Worm (Caenorhabditis elegans) whole organism, L4 larva: ENCODE measurements around the gene srd-50.

Experiments
- D1046.2 ChIP-seq: fragments of 200-800 bp; sonication (Bioruptor generic); IDR thresholded peaks from 2 replicates; pipeline ENCODE4 v1.3.6; 2022; ENCODE audit warnings: missing genetic modification characterization, missing compliant biosample characterization
- F10B5.3 ChIP-seq: sonication (generic microtip); optimal IDR thresholded peaks from 2 replicates; lab custom pipeline; 2016; ENCODE audit warnings: mild to moderate bottlenecking, missing genetic modification characterization, missing compliant biosample characterization
- R02D3.7 ChIP-seq: fragments of 150-350 bp; sonication (generic microtip); optimal IDR thresholded peaks from 3 replicates; lab custom pipeline; 2014; ENCODE audit warnings: missing biosample characterization, missing genetic modification characterization
- Y75B8A.6 ChIP-seq: fragments of 200-800 bp; sonication (Bioruptor generic); IDR thresholded peaks from 2 replicates; pipeline ENCODE4 v1.3.6; 2022; ENCODE audit warnings: missing genetic modification reagents, missing genetic modification characterization, missing compliant biosample characterization
- aha-1 ChIP-seq: fragments of 150-350 bp; peaks from one replicate; lab custom pipeline; 2014; ENCODE audit warnings: missing biosample characterization, missing genetic modification characterization
- aly-2 ChIP-seq: sonication (generic microtip); optimal IDR thresholded peaks from 2 replicates; lab custom pipeline; 2018; ENCODE audit warnings: missing biosample characterization, missing genetic modification characterization
- arid-1 ChIP-seq: fragments of 200-800 bp; sonication (Bioruptor generic); conservative IDR thresholded peaks from 2 replicates; pipeline ENCODE4 v1.3.6; 2022; ENCODE audit warnings: missing genetic modification reagents, missing genetic modification characterization, missing compliant biosample characterization
- ceh-28 ChIP-seq: fragments of 150-350 bp; optimal IDR thresholded peaks from 2 replicates; lab custom pipeline; 2014; ENCODE audit warnings: missing biosample characterization, missing genetic modification reagents, missing genetic modification characterization
- ceh-32 ChIP-seq: sonication (generic microtip); optimal IDR thresholded peaks from 2 replicates; lab custom pipeline; 2016; ENCODE audit warnings: mild to moderate bottlenecking, missing genetic modification characterization, missing compliant biosample characterization; ENCODE audit not compliant: poor library complexity
- ceh-82 ChIP-seq: sonication (generic microtip); optimal IDR thresholded peaks from 2 replicates; lab custom pipeline; 2017; ENCODE audit warnings: missing biosample characterization, missing genetic modification characterization
- cey-2 ChIP-seq: sonication (generic microtip); optimal IDR thresholded peaks from 3 replicates; lab custom pipeline; 2017; ENCODE audit warnings: missing genetic modification characterization, mild to moderate bottlenecking, missing compliant biosample characterization, antibody characterized with exemption, borderline replicate concordance; ENCODE audit not compliant: insufficient read depth
- daf-12 ChIP-seq: fragments of 150-350 bp; optimal IDR thresholded peaks from 2 replicates; lab custom pipeline; 2014; ENCODE audit warnings: missing biosample characterization, missing genetic modification reagents, missing genetic modification characterization
- dmd-6 ChIP-seq: fragments of 200-800 bp; sonication (Bioruptor generic); IDR thresholded peaks from 2 replicates; pipeline ENCODE4 v1.3.6; 2022; ENCODE audit warnings: missing genetic modification reagents, missing genetic modification characterization, missing compliant biosample characterization
- dmd-8 ChIP-seq: fragments of 200-800 bp; sonication (Bioruptor generic); IDR thresholded peaks from 2 replicates; pipeline ENCODE4 v1.3.6; 2022; ENCODE audit warnings: missing genetic modification characterization, missing compliant biosample characterization
- egl-27 ChIP-seq: sonication (generic microtip); optimal IDR thresholded peaks from 3 replicates; lab custom pipeline; 2017; ENCODE audit warnings: missing biosample characterization, missing genetic modification reagents, missing genetic modification characterization
- egl-43 ChIP-seq: fragments of 200-800 bp; sonication (Bioruptor generic); IDR thresholded peaks from 2 replicates; pipeline ENCODE4 v1.3.6; 2022; ENCODE audit warnings: missing genetic modification reagents, missing genetic modification characterization, missing compliant biosample characterization
- gei-8 ChIP-seq: fragments of 200-800 bp; sonication (Bioruptor generic); optimal IDR thresholded peaks from 2 replicates; lab custom pipeline; 2018; ENCODE audit warnings: mild to moderate bottlenecking, missing genetic modification characterization, missing compliant biosample characterization
- hlh-11 ChIP-seq: fragments of 200-800 bp; sonication (Bioruptor generic); optimal IDR thresholded peaks from 2 replicates; lab custom pipeline; 2018; ENCODE audit warnings: mild to moderate bottlenecking, missing genetic modification characterization, missing compliant biosample characterization
- hlh-30 ChIP-seq: sonication (generic microtip); optimal IDR thresholded peaks from 2 replicates; lab custom pipeline; 2017; ENCODE audit warnings: antibody characterized with exemption, mild to moderate bottlenecking, missing genetic modification characterization, missing compliant biosample characterization; ENCODE audit not compliant: insufficient read depth
- hmg-1.1 ChIP-seq: fragments of 200-800 bp; sonication (Bioruptor generic); IDR thresholded peaks from 2 replicates; pipeline ENCODE4 v1.3.6; 2022; ENCODE audit warnings: missing genetic modification reagents, missing genetic modification characterization, missing compliant biosample characterization
- lin-1 ChIP-seq: fragments of 200-800 bp; sonication (Bioruptor generic); IDR thresholded peaks from 2 replicates; pipeline ENCODE4 v1.3.6; 2022; ENCODE audit warnings: missing genetic modification reagents, missing genetic modification characterization, missing compliant biosample characterization
- lin-13 ChIP-seq: fragments of 150-350 bp; optimal IDR thresholded peaks from 2 replicates; lab custom pipeline; 2014; ENCODE audit warnings: missing biosample characterization, missing genetic modification reagents, missing genetic modification characterization
- lin-38 ChIP-seq: fragments of 200-800 bp; sonication (Bioruptor generic); IDR thresholded peaks from 2 replicates; pipeline ENCODE4 v1.3.6; 2022; ENCODE audit warnings: missing genetic modification reagents, missing genetic modification characterization, missing compliant biosample characterization
- lir-3 ChIP-seq: sonication (generic microtip); optimal IDR thresholded peaks from 2 replicates; lab custom pipeline; 2016; ENCODE audit warnings: mild to moderate bottlenecking, missing genetic modification characterization, missing compliant biosample characterization
- lsy-2 ChIP-seq, 2 experiments: fragments of 150-350 bp in 1 of 2; sonication (generic microtip) in 1 of 2; optimal IDR thresholded peaks; 2 replicates each; lab custom pipeline; 2014 to 2017; ENCODE audit warnings: missing biosample characterization in 2 of 2, missing genetic modification characterization in 2 of 2
- madf-5 ChIP-seq, 2 experiments: fragments of 200-800 bp; sonication (Bioruptor generic); IDR thresholded peaks; 2 replicates each; pipeline ENCODE4 v1.3.6; 2022; ENCODE audit warnings: missing compliant biosample characterization in 2 of 2, missing genetic modification characterization in 2 of 2
- madf-9 ChIP-seq: fragments of 200-800 bp; sonication (Bioruptor generic); conservative IDR thresholded peaks from 2 replicates; pipeline ENCODE4 v1.3.6; 2022; ENCODE audit warnings: missing genetic modification reagents, missing genetic modification characterization, missing compliant biosample characterization
- mes-2 ChIP-seq: sonication (generic microtip); optimal IDR thresholded peaks from 2 replicates; lab custom pipeline; 2016; ENCODE audit warnings: missing genotype, mild to moderate bottlenecking, missing genetic modification characterization, missing compliant biosample characterization; ENCODE audit not compliant: poor library complexity, severe bottlenecking
- mxl-2 ChIP-seq: fragments of 200-800 bp; sonication (Bioruptor generic); conservative IDR thresholded peaks from 2 replicates; pipeline ENCODE4 v1.3.6; 2022; ENCODE audit warnings: missing genetic modification reagents, missing genetic modification characterization, missing compliant biosample characterization
- nhr-11 ChIP-seq: fragments of 150-350 bp; optimal IDR thresholded peaks from 2 replicates; lab custom pipeline; 2014; ENCODE audit warnings: missing biosample characterization, missing genetic modification characterization
- nhr-111 ChIP-seq: fragments of 200-800 bp; sonication (Bioruptor generic); optimal IDR thresholded peaks from 2 replicates; lab custom pipeline; 2018; ENCODE audit warnings: mild to moderate bottlenecking, missing genetic modification characterization, missing compliant biosample characterization
- nhr-237 ChIP-seq: sonication (generic microtip); optimal IDR thresholded peaks from 2 replicates; lab custom pipeline; 2017; ENCODE audit warnings: missing biosample characterization, missing genetic modification characterization
- nhr-25 ChIP-seq: sonication (generic microtip); optimal IDR thresholded peaks from 2 replicates; lab custom pipeline; 2017; ENCODE audit warnings: missing genetic modification characterization, mild to moderate bottlenecking, missing compliant biosample characterization, antibody characterized with exemption, moderate library complexity, borderline replicate concordance; ENCODE audit not compliant: insufficient read depth
- nhr-28 ChIP-seq: fragments of 150-350 bp; optimal IDR thresholded peaks from 2 replicates; lab custom pipeline; 2014; ENCODE audit warnings: missing biosample characterization, missing genetic modification characterization
- nhr-42 ChIP-seq: fragments of 200-800 bp; sonication (Bioruptor generic); IDR thresholded peaks from 2 replicates; pipeline ENCODE4 v1.3.6; 2022; ENCODE audit warnings: missing genetic modification characterization, missing compliant biosample characterization
- nhr-48 ChIP-seq: sonication (generic microtip); optimal IDR thresholded peaks from 2 replicates; lab custom pipeline; 2016; ENCODE audit warnings: mild to moderate bottlenecking, missing genetic modification characterization, missing compliant biosample characterization
- nhr-6 ChIP-seq: fragments of 150-350 bp; optimal IDR thresholded peaks from 2 replicates; lab custom pipeline; 2014; ENCODE audit warnings: missing biosample characterization, missing genetic modification characterization
- php-3 ChIP-seq: fragments of 200-800 bp; sonication (Bioruptor generic); IDR thresholded peaks from 2 replicates; pipeline ENCODE4 v1.3.6; 2022; ENCODE audit warnings: missing genetic modification reagents, missing genetic modification characterization, missing compliant biosample characterization
- sdz-12 ChIP-seq: fragments of 200-800 bp; sonication (Bioruptor generic); optimal IDR thresholded peaks from 2 replicates; lab custom pipeline; 2018; ENCODE audit warnings: mild to moderate bottlenecking, missing genetic modification characterization, missing compliant biosample characterization
- skn-1 ChIP-seq: fragments of 150-350 bp; optimal IDR thresholded peaks from 2 replicates; lab custom pipeline; 2014; ENCODE audit warnings: missing biosample characterization, missing genetic modification characterization
- snpc-4 ChIP-seq: fragments of 150-350 bp; optimal IDR thresholded peaks from 2 replicates; lab custom pipeline; 2014; ENCODE audit warnings: missing biosample characterization, missing genetic modification characterization
- spr-1 ChIP-seq: sonication (generic microtip); optimal IDR thresholded peaks from 2 replicates; lab custom pipeline; 2016; ENCODE audit warnings: mild to moderate bottlenecking, missing genetic modification characterization, missing compliant biosample characterization
- spr-3 ChIP-seq: fragments of 200-800 bp; sonication (Bioruptor generic); optimal IDR thresholded peaks from 2 replicates; lab custom pipeline; 2018; ENCODE audit warnings: mild to moderate bottlenecking, missing genetic modification characterization, missing compliant biosample characterization
- unc-130 ChIP-seq: sonication (generic microtip); optimal IDR thresholded peaks from 2 replicates; lab custom pipeline; 2016; ENCODE audit warnings: missing genetic modification reagents, missing genetic modification characterization, missing compliant biosample characterization
- unc-39 ChIP-seq: sonication (generic microtip); optimal IDR thresholded peaks from 2 replicates; lab custom pipeline; 2017; ENCODE audit warnings: missing biosample characterization, missing genetic modification characterization
- vab-7 ChIP-seq: fragments of 200-800 bp; sonication (Bioruptor generic); IDR thresholded peaks from 2 replicates; pipeline ENCODE4 v1.3.6; 2022; ENCODE audit warnings: missing genetic modification reagents, missing genetic modification characterization, missing compliant biosample characterization
- zag-1 ChIP-seq: fragments of 150-350 bp; optimal IDR thresholded peaks from 2 replicates; lab custom pipeline; 2014; ENCODE audit warnings: missing biosample characterization, missing genetic modification characterization
- zfp-2 ChIP-seq: sonication (generic microtip); optimal IDR thresholded peaks from 2 replicates; lab custom pipeline; 2016; ENCODE audit warnings: mild to moderate bottlenecking, missing genetic modification characterization, missing compliant biosample characterization
- zip-2 ChIP-seq: fragments of 150-350 bp; optimal IDR thresholded peaks from 2 replicates; lab custom pipeline; 2014; ENCODE audit warnings: missing biosample characterization, missing genetic modification characterization

The srd-50 gene

DNA sequence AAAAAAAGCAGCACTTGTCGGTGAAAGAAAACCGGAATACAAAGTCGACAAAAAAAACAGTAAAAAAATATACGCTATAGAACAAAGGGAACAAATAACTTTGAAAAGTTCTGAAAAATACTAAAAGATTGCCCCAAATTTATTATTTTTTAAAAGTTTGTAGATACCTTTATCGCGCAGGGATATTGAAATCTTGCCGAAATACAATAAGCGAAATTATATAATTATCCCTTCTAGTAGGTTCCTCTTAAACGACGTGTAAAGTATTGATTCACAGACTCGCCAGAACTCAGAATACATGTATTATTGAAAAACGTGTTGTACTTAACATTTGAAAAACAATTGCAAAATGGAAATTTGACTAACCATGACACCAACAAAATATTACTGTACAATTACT, 32.8 kb upstream of the srd-50 start (continued):
- TF ChIP-seq vab-7 (GFP tag; lab: Robert Waterston, UW) (peak; percentile 46; the same call in 1 of the 2 replicates), unc-130 (GFP tag; lab: Kevin White, UChicago) (no peak), skn-1 (tag; lab: Kevin White, UChicago) (no peak), lsy-2 (tag; optimal IDR thresholded peaks at IDR 0.05; lab: Kevin White, UChicago) (peak; percentile 76 to 93), ceh-28 (tag; lab: Kevin White, UChicago) (peak; percentile 72), ceh-32 (tag; lab: Kevin White, UChicago) (peak; percentile 53), egl-43 (GFP tag; lab: Robert Waterston, UW) (0 out of 2 replicates have a peak, but pooled peaks have one; percentile 47)

ce11 chrX:13511796-13512195, 30.2 kb upstream of the srd-50 start:
- TF ChIP-seq nhr-237 (no peak), php-3 (no peak), madf-9 (GFP tag; lab: Robert Waterston, UW) (peak; percentile 76), nhr-111 (GFP tag; lab: Kevin White, UChicago) (peak; percentile 80), spr-1 (tag; lab: Kevin White, UChicago) (peak; percentile 64), lin-38 (GFP tag; lab: Robert Waterston, UW) (peak; percentile 76), F10B5.3 (tag; lab: Kevin White, UChicago) (peak; percentile 36), hmg-1.1 (GFP tag; lab: Robert Waterston, UW) (peak; percentile 89), R02D3.7 (no peak), hlh-11 (peak; percentile 55), lin-13 (GFP tag; lab: Kevin White, UChicago) (peak; percentile 14), aha-1 (tag; lab: Kevin White, UChicago) (peak; percentile 69), zfp-2 (peak; percentile 6), D1046.2 (GFP tag; lab: Robert Waterston, UW) (peak; percentile 83; the same call in 1 of the 2 replicates), arid-1 (GFP tag; lab: Robert Waterston, UW) (peak; percentile 81), sdz-12 (peak; percentile 7), Y75B8A.6 (GFP tag; lab: Robert Waterston, UW) (0 out of 2 replicates have a peak, but pooled peaks have one; percentile 43), nhr-25 (no peak), ceh-82 (tag; lab: Kevin White, UChicago) (no peak), lin-1 (GFP tag; lab: Robert Waterston, UW) (peak; percentile 83), madf-5 (GFP tag; IDR thresholded peaks at IDR 0.05; lab: Robert Waterston, UW) (peak; percentile 73 to 91; a peak in 3 of 4 replicates), nhr-42 (GFP tag; lab: Robert Waterston, UW) (peak; percentile 59; the same call in 1 of the 2 replicates), unc-39 (no peak), nhr-28 (tag; lab: Kevin White, UChicago) (peak; percentile 39), mes-2 (tag; lab: Kevin White, UChicago) (peak; percentile 77), nhr-6 (tag; lab: Kevin White, UChicago) (peak; percentile 55), nhr-48 (tag; lab: Kevin White, UChicago) (peak; percentile 69), snpc-4 (no peak), vab-7 (GFP tag; lab: Robert Waterston, UW) (peak; percentile 90), nhr-11 (peak; percentile 49), unc-130 (GFP tag; lab: Kevin White, UChicago) (peak; percentile 54), lir-3 (tag; lab: Kevin White, UChicago) (peak; percentile 71), hlh-30 (tag; lab: Kevin White, UChicago) (peak; percentile 27), daf-12 (tag; lab: Kevin White, UChicago) (no peak), zag-1 (no peak), aly-2 (no peak), dmd-8 (GFP tag; lab: Robert Waterston, UW) (peak; percentile 90), dmd-6 (peak; percentile 69), cey-2 (tag; lab: Kevin White, UChicago) (no peak), gei-8 (peak; percentile 12), egl-27 (tag; lab: Kevin White, UChicago) (no peak), zip-2 (tag; lab: Kevin White, UChicago) (peak; percentile 57), mxl-2 (0 out of 2 replicates have a peak, but pooled peaks have one; percentile 44), spr-3 (GFP tag; lab: Kevin White, UChicago) (peak; percentile 65)
